Fruit fly (Drosophila melanogaster): ENCODE measurements around the gene CG10628.

CG10628 gene

DNA sequence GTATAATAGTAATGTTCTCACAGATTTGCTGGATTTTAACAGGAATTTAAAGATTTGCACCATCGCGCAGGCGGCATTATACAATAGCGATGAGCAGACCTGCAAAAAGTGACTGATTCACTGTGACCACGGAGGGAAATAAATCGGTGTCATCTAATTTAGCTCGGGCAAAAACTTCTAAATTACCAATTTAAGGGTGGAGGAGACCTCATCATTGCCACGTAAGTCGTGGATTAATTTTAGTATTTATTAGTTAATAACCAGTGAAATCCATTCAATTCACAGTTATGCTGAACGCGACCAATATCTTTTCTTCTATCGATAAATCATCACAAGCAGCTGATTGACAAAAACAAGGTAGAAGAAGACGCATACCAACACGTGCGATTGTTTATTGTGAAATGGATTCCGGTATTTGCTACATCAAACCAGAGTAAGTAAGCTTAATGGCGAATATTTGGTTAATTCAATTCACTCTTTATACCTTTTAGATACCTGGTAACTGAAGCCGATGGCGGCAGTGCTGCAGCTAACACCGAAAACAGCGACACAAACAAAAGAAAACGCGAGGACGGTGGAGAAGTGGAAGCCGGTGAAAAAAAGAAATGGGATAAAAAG lies at the start of gene CG10628, which contains the start of gene Dus3:
CG10628 (minus strand) TSS at position 105 of the 618 bp plus-strand sequence.
Dus3 (plus strand) TSS at position 369 of the 618 bp plus-strand sequence.
- peak; percentile 85 for TF ChIP-seq noc (tag; optimal IDR thresholded peaks at IDR 0.05)

DNA sequence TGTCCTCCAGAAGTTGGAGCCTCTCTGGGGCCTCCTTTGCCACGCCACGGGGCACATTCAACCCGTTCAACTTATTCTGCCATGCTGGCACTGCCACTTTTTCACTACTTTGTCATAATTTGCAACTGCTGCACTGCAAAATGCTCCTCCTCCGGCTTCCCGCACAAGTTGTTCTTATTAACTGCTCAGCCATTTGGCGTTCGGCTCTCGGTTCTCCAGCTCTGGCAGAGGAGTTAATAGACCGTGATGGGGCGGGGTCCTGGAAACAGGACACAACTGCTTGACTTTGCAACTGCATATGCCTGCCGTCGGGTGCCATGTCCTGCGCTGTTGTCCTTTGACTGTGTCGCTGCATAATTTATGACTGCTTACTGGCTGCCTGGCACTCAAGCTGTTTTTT lies 46.6 kb upstream of the CG10628 start:
- no peak for TF ChIP-seq noc (tag; optimal IDR thresholded peaks at IDR 0.05)

DNA sequence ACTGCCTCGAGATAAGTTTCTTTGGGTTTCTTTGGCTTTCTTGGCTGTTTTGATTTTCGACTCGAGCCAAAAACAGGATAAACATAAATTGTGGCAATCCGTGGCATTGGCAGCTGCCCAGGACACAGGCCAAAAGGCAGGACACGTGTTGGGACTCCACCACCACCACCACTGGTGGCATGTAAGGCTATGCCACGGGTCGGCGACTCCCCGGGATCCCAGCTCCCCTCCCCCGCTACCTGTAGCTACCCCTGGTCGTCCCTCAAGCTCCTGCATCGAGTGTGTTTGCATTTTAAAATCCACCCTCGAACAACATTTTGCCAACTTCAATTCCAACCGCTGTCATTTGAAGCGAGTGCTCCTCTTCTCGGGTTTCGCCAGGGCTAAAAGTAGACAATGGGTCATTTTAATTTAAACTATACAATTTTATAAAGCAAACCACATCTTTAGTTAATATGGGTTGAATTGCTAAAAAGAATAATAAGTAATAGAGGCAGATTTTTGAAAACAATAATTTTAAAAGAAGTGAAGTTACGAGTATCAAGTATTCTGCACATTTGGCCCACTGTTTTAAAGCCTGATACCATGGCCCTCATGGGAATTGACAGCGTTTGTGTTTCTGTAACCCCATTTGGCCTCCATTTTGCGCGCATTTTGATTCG lies 43.7 kb upstream of the CG10628 start:
- TF ChIP-seq noc (tag; optimal IDR thresholded peaks at IDR 0.05) = no peak

DNA sequence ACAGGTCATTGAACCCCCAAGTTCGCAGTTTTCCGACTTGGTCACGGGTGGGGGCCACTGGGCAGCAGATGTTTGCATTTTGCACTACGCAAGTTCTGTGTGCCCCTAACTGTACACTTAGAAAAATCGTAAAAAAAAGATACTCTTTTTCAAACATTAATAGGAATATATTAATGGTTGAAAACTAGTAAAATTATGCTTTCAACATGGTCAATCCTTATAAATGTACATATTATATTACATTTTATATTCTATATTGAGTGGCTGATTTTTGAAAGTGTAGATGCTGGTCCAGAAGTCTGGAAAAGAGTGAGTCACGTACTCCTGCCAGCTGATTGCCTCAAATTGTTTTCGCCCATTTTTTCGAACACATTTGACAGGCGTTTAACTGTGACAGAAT lies 42.3 kb upstream of the CG10628 start:
- TF ChIP-seq noc (tag; optimal IDR thresholded peaks at IDR 0.05) = no peak

- TF ChIP-seq noc (tag; optimal IDR thresholded peaks at IDR 0.05) = no peak
Observed at dm6 chr2L:19799940-19800339, 41.5 kb upstream of the CG10628 start.

dm6 chr2L:19796111-19796451 lies 37.7 kb upstream of the CG10628 start, which contains the start of gene sick:
Gene sick (plus strand): TSS chr2L:19796365.
- TF ChIP-seq noc (tag; optimal IDR thresholded peaks at IDR 0.05) = no peak

dm6 chr2L:19795320-19796110 lies 37.1 kb upstream of the CG10628 start:
- no peak for TF ChIP-seq noc (tag; optimal IDR thresholded peaks at IDR 0.05)

- TF ChIP-seq noc (tag; optimal IDR thresholded peaks at IDR 0.05) = no peak
Observed at dm6 chr2L:19791321-19792281, 33.2 kb upstream of the CG10628 start, which contains the start of the genes CdGAPr and CG10466. Gene CdGAPr (minus strand): TSS chr2L:19791882. Gene CG10466 (plus strand): TSS chr2L:19792104.

- TF ChIP-seq noc (tag; optimal IDR thresholded peaks at IDR 0.05) = no peak
Observed at dm6 chr2L:19790553-19791320, 32.3 kb upstream of the CG10628 start.

DNA sequence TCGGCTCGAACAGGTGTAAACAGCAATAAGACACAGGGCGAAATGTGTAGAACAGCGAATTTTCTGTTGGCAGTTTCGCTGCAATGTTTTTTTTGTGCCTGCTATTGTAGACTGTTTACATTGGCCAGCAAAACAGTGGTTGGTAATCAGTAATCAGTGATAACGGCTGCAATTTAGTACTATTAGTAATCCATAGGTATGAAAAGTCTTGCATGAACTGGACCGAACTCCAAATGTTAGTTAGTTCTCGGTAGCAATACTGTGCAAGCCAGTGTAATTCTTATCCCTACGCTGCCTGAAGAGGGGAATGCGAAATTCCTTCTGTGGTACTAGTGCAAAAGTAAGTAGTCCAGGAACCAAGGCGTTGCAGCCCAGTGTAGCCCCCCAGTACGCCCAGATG lies 30.3 kb upstream of the CG10628 start:
- TF ChIP-seq noc (tag; optimal IDR thresholded peaks at IDR 0.05) = no peak

DNA sequence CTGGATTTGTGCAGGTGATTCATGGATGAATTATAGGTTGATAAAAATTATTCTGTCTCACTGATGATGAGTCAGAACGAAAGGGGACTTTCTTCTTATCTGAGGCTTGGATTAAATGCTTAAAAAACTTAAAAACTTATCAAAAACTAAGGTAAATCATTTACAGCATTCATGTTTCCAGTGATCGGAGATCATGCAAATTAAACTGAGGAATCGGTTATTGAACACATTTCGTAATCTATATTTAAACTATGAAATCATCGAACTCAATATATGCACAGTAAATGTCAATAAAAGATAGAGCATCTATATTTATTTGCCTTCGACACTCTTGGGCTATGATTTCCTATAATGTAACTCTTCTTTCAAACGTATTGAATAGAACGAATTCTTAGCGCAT lies 29.5 kb upstream of the CG10628 start:
- no peak for TF ChIP-seq noc (tag; optimal IDR thresholded peaks at IDR 0.05)

- TF ChIP-seq noc (tag; optimal IDR thresholded peaks at IDR 0.05) = no peak
Observed at dm6 chr2L:19784827-19785569, 26.6 kb upstream of the CG10628 start.

DNA sequence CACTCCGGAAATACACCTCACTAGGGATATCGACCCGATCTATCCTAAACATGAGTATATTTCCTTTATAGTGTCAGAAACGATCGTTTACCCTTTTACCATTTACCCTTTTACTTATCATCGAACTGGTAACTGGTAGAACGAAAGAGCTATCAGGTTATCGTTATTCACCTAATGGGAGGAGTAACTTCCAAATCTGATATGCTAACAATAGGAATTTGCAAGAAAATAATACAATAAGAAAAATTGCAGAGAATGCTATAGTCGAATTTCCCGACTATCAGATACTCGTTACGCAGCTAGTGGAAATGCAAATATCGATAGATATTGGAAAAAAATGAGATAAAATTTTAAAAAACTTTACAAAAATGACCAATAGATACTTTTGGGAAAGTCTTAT lies 15.9 kb upstream of the CG10628 start:
- no peak for TF ChIP-seq noc (tag; optimal IDR thresholded peaks at IDR 0.05)

dm6 chr2L:19769703-19770102 lies 11.3 kb upstream of the CG10628 start:
- TF ChIP-seq noc (tag; optimal IDR thresholded peaks at IDR 0.05) = no peak
